Fruit fly (Drosophila melanogaster): ENCODE results near the gene CG42692.

dm6 chr2L:14054903-14055302, 47.0 kb downstream of the CG42692 start:
- TF ChIP-seq CG9437 (GFP tag; optimal IDR thresholded peaks at IDR 0.05) (no peak), Dfd (GFP tag; optimal IDR thresholded peaks at IDR 0.05) (no peak), Sry-β (GFP tag; optimal IDR thresholded peaks at IDR 0.05) (no peak), CG33557 (GFP tag; optimal IDR thresholded peaks at IDR 0.05) (no peak), Jarid2 (GFP tag; optimal IDR thresholded peaks at IDR 0.05) (no peak), CG4617 (GFP tag; optimal IDR thresholded peaks at IDR 0.05; ENCODE audit: borderline replicate concordance) (no peak), Hr78 (GFP tag; optimal IDR thresholded peaks at IDR 0.05) (no peak), CG11695 (GFP tag; IDR thresholded peaks at IDR 0.05) (no peak), Nf-YA (GFP tag; IDR thresholded peaks at IDR 0.05) (no peak)
